Fruit fly (Drosophila melanogaster): ENCODE data around the gene CG11899.

The CG11899 gene

dm6 chr3R:29153197-29153644, 47.0 kb upstream of the CG11899 start, which contains the start of the genes Slbp and Rpn2 (continued):
- TF ChIP-seq pum (GFP tag; optimal IDR thresholded peaks at IDR 0.05), result peak; percentile 27
- peak; percentile 80 for TF ChIP-seq CG3847 (GFP tag; IDR thresholded peaks at IDR 0.05)
- TF ChIP-seq yki (optimal IDR thresholded peaks at IDR 0.05), result no peak
- no peak for TF ChIP-seq CG31224 (GFP tag; IDR thresholded peaks at IDR 0.05)
- no peak for TF ChIP-seq odd (GFP tag; optimal IDR thresholded peaks at IDR 0.05)
- TF ChIP-seq CG5180 (GFP tag; optimal IDR thresholded peaks at IDR 0.05), result no peak
- no peak for TF ChIP-seq gsb-n (tag; optimal IDR thresholded peaks at IDR 0.05)
- peak; percentile 79 for TF ChIP-seq CG4360 (GFP tag; IDR thresholded peaks at IDR 0.05)
- peak; percentile 58 for TF ChIP-seq MESR4 (GFP tag; optimal IDR thresholded peaks at IDR 0.05)
- no peak for TF ChIP-seq prd (optimal IDR thresholded peaks at IDR 0.05)
- TF ChIP-seq prd (GFP tag; IDR thresholded peaks at IDR 0.05), result 0 out of 3 replicates have a peak, but pooled peaks have one; percentile 15
- no peak for TF ChIP-seq Taf1 (GFP tag; IDR thresholded peaks at IDR 0.05)
- no peak for TF ChIP-seq hth (optimal IDR thresholded peaks at IDR 0.05)
- peak; percentile 74 for TF ChIP-seq nmo (GFP tag; optimal IDR thresholded peaks at IDR 0.05)
- 0 out of 3 replicates have a peak, but pooled peaks have one; percentile 46 for TF ChIP-seq so (GFP tag; IDR thresholded peaks at IDR 0.05)
- TF ChIP-seq jing (GFP tag; optimal IDR thresholded peaks at IDR 0.05), result no peak
- no peak for TF ChIP-seq Oli (tag; optimal IDR thresholded peaks at IDR 0.05)
- TF ChIP-seq sc (optimal IDR thresholded peaks at IDR 0.05), result no peak
- TF ChIP-seq sc (GFP tag; optimal IDR thresholded peaks at IDR 0.05), result no peak
- TF ChIP-seq Ptx1 (GFP tag; IDR thresholded peaks at IDR 0.05), result no peak
- no peak for TF ChIP-seq cg (GFP tag; optimal IDR thresholded peaks at IDR 0.05)
- peak; percentile 16 for TF ChIP-seq CG7928 (GFP tag; optimal IDR thresholded peaks at IDR 0.05)
- TF ChIP-seq cwo (GFP tag; optimal IDR thresholded peaks at IDR 0.05), result no peak
- no peak for TF ChIP-seq CG14667 (GFP tag; IDR thresholded peaks at IDR 0.05)
- TF ChIP-seq hb (GFP tag; IDR thresholded peaks at IDR 0.05; ENCODE audit: partially characterized antibody), result peak; percentile 82; the same call in 2 of the 3 replicates
- peak; percentile 48 for TF ChIP-seq CG10147 (GFP tag; optimal IDR thresholded peaks at IDR 0.05)
- TF ChIP-seq ERR (GFP tag; optimal IDR thresholded peaks at IDR 0.05), result peak; percentile 70
- no peak for TF ChIP-seq CG15073 (GFP tag; optimal IDR thresholded peaks at IDR 0.05)
- no peak for TF ChIP-seq Lim3 (GFP tag; IDR thresholded peaks at IDR 0.05)
- peak; percentile 95 for TF ChIP-seq hbn (GFP tag; IDR thresholded peaks at IDR 0.05; ENCODE audit: partially characterized antibody)
- peak in 1 of 2 experiments; percentile 69 for TF ChIP-seq insv (GFP tag; optimal IDR thresholded peaks at IDR 0.05)
- no peak for TF ChIP-seq CG31388 (GFP tag; optimal IDR thresholded peaks at IDR 0.05)
- TF ChIP-seq pb (GFP tag; optimal IDR thresholded peaks at IDR 0.05), result no peak
- TF ChIP-seq Rfx (GFP tag; IDR thresholded peaks at IDR 0.05), result peak; percentile 63
- peak; percentile 37 for TF ChIP-seq CG6683 (GFP tag; optimal IDR thresholded peaks at IDR 0.05)
- peak; percentile 61 for TF ChIP-seq CG34376 (GFP tag; optimal IDR thresholded peaks at IDR 0.05)
- TF ChIP-seq CG15514 (GFP tag; optimal IDR thresholded peaks at IDR 0.05), result peak; percentile 55
- no peak for TF ChIP-seq CG14050 (GFP tag; IDR thresholded peaks at IDR 0.05)
- peak; percentile 85; the same call in 3 of the 4 replicates for TF ChIP-seq chinmo (GFP tag; IDR thresholded peaks at IDR 0.05; ENCODE audit: partially characterized antibody)
- peak; percentile 29 for TF ChIP-seq mirr (GFP tag; optimal IDR thresholded peaks at IDR 0.05)
- peak; percentile 70 for TF ChIP-seq mam (GFP tag; optimal IDR thresholded peaks at IDR 0.05)
- TF ChIP-seq CG12104 (GFP tag; optimal IDR thresholded peaks at IDR 0.05), result peak; percentile 29
- no peak for TF ChIP-seq scrt (GFP tag; optimal IDR thresholded peaks at IDR 0.05)
- peak; percentile 57 for TF ChIP-seq shn (GFP tag; optimal IDR thresholded peaks at IDR 0.05)
- peak; percentile 90 for TF ChIP-seq CG16813 (GFP tag; IDR thresholded peaks at IDR 0.05; ENCODE audit: partially characterized antibody)
- no peak for TF ChIP-seq CG15696 (tag; optimal IDR thresholded peaks at IDR 0.05)
- no peak for TF ChIP-seq Vsx1 (GFP tag; optimal IDR thresholded peaks at IDR 0.05)
- TF ChIP-seq BtbVII (GFP tag; optimal IDR thresholded peaks at IDR 0.05), result no peak
- TF ChIP-seq pnt (GFP tag; optimal IDR thresholded peaks at IDR 0.05), result no peak
- no peak for TF ChIP-seq CG17568 (GFP tag; optimal IDR thresholded peaks at IDR 0.05)
- no peak for TF ChIP-seq ase (GFP tag; IDR thresholded peaks at IDR 0.05)
- no peak for TF ChIP-seq CG3726 (GFP tag; IDR thresholded peaks at IDR 0.05)

Data from whole organism, embryonic.